Worm (Caenorhabditis elegans) whole organism, L4/young adult: Measurements from ENCODE around the gene rpl-22.
A peak's percentile ranks its signal among the peaks of the same experiment; 100 is the strongest.

Experiments used
- W03F9.2 ChIP-seq: fragments of 150-350 bp; optimal IDR thresholded peaks from 2 replicates; lab custom pipeline; 2014; ENCODE audit warnings: missing biosample characterization, missing genetic modification characterization
- dao-5 ChIP-seq: sonication (generic microtip); optimal IDR thresholded peaks from 2 replicates; lab custom pipeline; 2016; ENCODE audit warnings: missing genotype, missing genetic modification characterization, moderate library complexity, missing compliant biosample characterization
- him-1 ChIP-seq: sonication (generic microtip); optimal IDR thresholded peaks from 2 replicates; lab custom pipeline; 2016; ENCODE audit warnings: missing genotype, missing genetic modification reagents, missing genetic modification characterization, missing compliant biosample characterization

- TF ChIP-seq dao-5 (tag; lab: Kevin White, UChicago), result no peak
- TF ChIP-seq W03F9.2 (tag; lab: Kevin White, UChicago), result peak; percentile 45
- TF ChIP-seq him-1 (tag; lab: Kevin White, UChicago), result no peak
These were observed 25.9 kb downstream of the rpl-22 start, which contains the start of gene dsh-2 for ce11 chrII:5081124-5081913.
